Fruit fly (Drosophila melanogaster): ENCODE data around the gene CG13712.

DNA sequence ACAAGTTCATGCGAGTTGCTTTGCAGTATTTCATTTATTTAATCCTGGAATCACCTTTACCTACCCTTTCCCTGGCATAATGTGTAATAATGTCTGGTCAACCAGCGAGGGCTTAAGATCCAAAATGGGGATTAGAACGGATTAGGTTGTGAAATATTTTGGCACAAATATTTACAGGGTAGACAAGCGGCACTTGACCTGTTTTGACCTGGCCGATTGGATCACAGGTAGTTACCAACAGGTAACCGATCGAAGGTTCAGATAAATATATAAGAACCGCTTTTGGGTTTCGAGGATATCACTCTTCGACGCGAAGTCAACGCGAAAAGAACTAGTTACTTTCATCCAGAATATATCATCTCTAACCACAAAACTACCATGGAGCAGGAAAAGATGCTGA lies 12.4 kb downstream of the CG13712 start, which contains the start of gene CG13713:
- TF ChIP-seq CG4318 (GFP tag; optimal IDR thresholded peaks at IDR 0.05) (no peak), eg (GFP tag; IDR thresholded peaks at IDR 0.05) (no peak), OdsH (GFP tag; optimal IDR thresholded peaks at IDR 0.05) (no peak), Ets21C (GFP tag; optimal IDR thresholded peaks at IDR 0.05) (no peak), CG34406 (GFP tag; optimal IDR thresholded peaks at IDR 0.05) (no peak), net (GFP tag; optimal IDR thresholded peaks at IDR 0.05) (no peak), vri (GFP tag; optimal IDR thresholded peaks at IDR 0.05) (no peak), fd85E (GFP tag; optimal IDR thresholded peaks at IDR 0.05) (no peak)

Measured in whole organism, prepupa.